Fruit fly (Drosophila melanogaster): ENCODE measurements around the gene TwdlL.

Gene TwdlL

DNA sequence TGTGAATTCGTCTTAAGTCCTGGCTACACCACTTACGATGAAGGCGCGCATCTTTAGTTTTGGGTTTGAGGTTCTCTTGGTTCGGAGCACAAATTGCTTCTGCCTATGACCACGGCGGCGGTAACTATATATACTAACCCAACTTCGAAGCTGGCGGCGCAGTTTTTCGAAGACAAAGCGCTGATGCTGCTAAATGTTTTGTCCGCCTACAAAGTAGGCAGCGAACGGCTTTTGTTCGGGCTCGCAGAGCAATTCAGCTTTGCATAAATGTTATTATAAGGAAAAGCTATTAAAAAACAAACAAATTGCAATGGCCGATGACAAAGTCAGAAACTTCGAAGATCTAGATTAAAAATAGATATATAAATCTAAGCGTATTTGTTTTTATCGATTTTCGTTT, at the start of gene TwdlL:
Gene TwdlL (minus strand): TSS at position 101 of the 400 bp plus-strand sequence.
- TF ChIP-seq dsf (GFP tag; optimal IDR thresholded peaks at IDR 0.05; ENCODE audit: borderline replicate concordance) (no peak), Hr83 (GFP tag; optimal IDR thresholded peaks at IDR 0.05; ENCODE audit: poor library complexity, severe bottlenecking) (no peak), dl (GFP tag; optimal IDR thresholded peaks at IDR 0.05; ENCODE audit: insufficient read depth in 1 of 2, partially characterized antibody in 2 of 2) (no peak), psq (GFP tag; optimal IDR thresholded peaks at IDR 0.05) (no peak), Dfd (GFP tag; optimal IDR thresholded peaks at IDR 0.05) (no peak), tai (GFP tag; optimal IDR thresholded peaks at IDR 0.05) (no peak), rgr (GFP tag; optimal IDR thresholded peaks at IDR 0.05) (no peak), br (GFP tag; optimal IDR thresholded peaks at IDR 0.05) (no peak), Dif (GFP tag; optimal IDR thresholded peaks at IDR 0.05; ENCODE audit: partially characterized antibody) (no peak), dmrt93B (GFP tag; optimal IDR thresholded peaks at IDR 0.05) (no peak), brk (GFP tag; optimal IDR thresholded peaks at IDR 0.05) (no peak), woc (GFP tag; optimal IDR thresholded peaks at IDR 0.05) (no peak), Sp1 (GFP tag; optimal IDR thresholded peaks at IDR 0.05) (no peak)

DNA sequence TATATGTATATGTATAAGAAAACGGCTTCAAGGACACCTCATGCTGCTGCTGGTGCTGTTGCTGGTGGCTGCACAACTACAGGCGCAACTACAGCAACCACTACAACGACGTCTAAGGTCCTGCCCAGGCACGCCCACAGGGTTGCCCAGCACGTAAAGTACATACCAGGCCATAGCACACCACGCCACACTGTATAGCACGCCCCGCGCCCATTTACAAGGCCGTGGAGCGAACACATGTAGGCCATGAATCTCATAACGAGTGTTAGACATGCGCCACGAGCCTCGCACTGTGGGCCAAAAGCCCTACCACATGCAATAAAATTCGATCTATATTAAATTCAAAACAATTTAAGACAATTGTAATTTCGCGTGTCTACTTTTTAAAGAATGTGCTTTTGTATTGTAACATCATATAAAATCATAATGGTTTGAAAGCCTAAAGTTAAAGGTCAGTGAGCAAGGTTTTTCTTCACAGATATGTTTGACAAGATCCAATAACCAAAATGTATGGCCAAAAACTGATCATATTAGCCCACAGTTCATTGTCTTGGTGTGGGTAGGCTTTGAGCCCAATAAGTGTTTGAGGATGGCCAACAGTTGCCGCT, 46.2 kb upstream of the TwdlL start:
- TF ChIP-seq brk (GFP tag; optimal IDR thresholded peaks at IDR 0.05) (no peak), Dif (GFP tag; optimal IDR thresholded peaks at IDR 0.05; ENCODE audit: partially characterized antibody) (no peak), CG32264 (GFP tag; optimal IDR thresholded peaks at IDR 0.05) (no peak), CG9705 (GFP tag; optimal IDR thresholded peaks at IDR 0.05) (no peak), dmrt93B (GFP tag; optimal IDR thresholded peaks at IDR 0.05) (no peak)

DNA sequence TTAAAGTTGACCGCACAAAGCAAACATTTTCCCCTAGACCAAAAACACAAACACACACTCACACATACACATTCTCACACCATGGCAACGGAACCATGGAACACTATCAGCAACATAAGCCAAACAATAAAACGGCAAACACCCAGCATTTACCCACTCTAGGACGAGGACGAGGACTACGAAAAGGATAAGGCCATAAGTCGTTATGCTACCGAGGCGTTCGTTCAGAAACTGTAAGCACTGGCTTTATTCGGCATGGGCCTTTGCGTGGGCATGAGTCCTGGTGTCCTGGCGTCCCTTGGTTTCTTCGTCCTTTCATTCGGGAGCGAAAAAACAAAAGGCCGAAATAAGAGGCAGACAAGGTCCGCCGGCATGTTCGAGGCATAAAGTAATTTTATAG, 44.8 kb upstream of the TwdlL start:
- TF ChIP-seq psq (GFP tag; optimal IDR thresholded peaks at IDR 0.05), result no peak
- TF ChIP-seq ey (GFP tag; optimal IDR thresholded peaks at IDR 0.05), result no peak

DNA sequence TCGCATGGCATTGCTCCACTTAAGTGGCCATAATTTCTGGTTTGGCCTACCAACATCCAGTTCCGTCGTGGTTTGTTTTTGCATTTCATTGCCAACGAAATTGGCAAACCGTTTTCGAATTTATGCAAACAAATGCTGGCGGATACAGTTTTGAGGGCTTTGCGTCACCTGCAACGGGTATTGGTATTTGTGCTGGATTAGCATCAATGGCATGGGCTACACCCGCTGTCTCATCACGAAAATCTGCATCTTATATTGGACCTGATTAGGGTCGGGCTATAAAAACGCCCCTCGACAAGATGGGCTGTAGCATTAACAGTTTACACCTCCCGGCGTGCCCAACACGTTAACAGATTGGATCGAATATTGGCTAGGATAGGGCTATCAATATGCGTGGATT, 30.7 kb upstream of the TwdlL start, which contains the start of gene Tb:
Gene Tb (plus strand): TSS at position 301 of the 400 bp plus-strand sequence.
- TF ChIP-seq tai (GFP tag; optimal IDR thresholded peaks at IDR 0.05) (no peak), psq (GFP tag; optimal IDR thresholded peaks at IDR 0.05) (no peak), woc (GFP tag; optimal IDR thresholded peaks at IDR 0.05) (no peak), foxo (GFP tag; optimal IDR thresholded peaks at IDR 0.05) (no peak), rgr (GFP tag; optimal IDR thresholded peaks at IDR 0.05) (no peak)

DNA sequence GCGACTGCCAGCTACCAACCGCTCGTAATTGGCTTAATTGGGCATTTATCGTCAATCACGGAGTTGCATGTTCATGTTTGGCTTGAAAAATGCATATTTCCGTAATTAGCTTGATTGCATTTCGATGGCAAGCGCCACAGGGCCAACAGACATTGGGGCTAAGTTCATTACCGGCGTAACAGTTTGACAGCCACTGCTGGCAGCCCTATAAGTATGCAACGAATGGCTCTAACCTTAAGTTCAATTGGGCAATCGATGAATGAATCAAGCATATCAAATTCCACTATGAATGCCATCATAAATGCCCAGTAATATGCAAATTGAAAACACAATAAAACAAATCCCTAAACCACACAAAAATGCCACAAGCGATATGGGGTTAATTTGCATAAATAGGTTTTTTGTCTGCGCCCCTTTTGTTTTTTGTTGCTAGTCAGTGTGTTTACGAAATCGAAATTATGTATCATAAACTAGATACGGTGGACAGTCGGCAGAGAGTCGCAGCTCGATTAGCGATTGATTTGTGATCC, 30.0 kb upstream of the TwdlL start:
- TF ChIP-seq CG9705 (GFP tag; optimal IDR thresholded peaks at IDR 0.05) (no peak), Myc (optimal IDR thresholded peaks at IDR 0.05) (peak; percentile 44)

DNA sequence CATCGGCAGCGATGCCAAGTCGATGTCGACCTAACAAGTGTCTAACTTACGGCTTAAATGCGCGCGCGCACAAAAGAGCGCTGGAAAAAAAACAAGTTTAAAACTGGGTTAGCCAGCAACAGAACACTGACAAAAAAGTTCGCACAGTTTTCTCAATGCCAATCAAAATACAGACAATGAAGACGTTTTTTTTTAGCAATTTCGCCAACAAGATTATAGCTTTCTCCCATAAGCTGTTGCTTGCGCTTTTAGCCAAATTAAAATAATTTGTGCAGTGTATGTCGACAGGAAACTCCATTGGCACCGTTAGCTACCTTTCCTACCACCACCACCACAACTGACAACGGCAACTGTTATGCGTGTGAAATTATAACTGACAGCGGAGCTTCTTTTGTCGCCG, 29.1 kb upstream of the TwdlL start:
- TF ChIP-seq Mio (GFP tag; optimal IDR thresholded peaks at IDR 0.05) (no peak), CG32264 (GFP tag; optimal IDR thresholded peaks at IDR 0.05) (no peak), Jra (GFP tag; optimal IDR thresholded peaks at IDR 0.05) (no peak), Hr83 (GFP tag; optimal IDR thresholded peaks at IDR 0.05; ENCODE audit: poor library complexity, severe bottlenecking) (no peak), Hr78 (GFP tag; optimal IDR thresholded peaks at IDR 0.05) (no peak), foxo (GFP tag; optimal IDR thresholded peaks at IDR 0.05) (peak in 1 of 2 experiments; percentile 12), brk (GFP tag; optimal IDR thresholded peaks at IDR 0.05) (no peak), CG9705 (GFP tag; optimal IDR thresholded peaks at IDR 0.05) (no peak), sv (GFP tag; optimal IDR thresholded peaks at IDR 0.05) (peak; percentile 26), dmrt93B (GFP tag; optimal IDR thresholded peaks at IDR 0.05) (no peak)

DNA sequence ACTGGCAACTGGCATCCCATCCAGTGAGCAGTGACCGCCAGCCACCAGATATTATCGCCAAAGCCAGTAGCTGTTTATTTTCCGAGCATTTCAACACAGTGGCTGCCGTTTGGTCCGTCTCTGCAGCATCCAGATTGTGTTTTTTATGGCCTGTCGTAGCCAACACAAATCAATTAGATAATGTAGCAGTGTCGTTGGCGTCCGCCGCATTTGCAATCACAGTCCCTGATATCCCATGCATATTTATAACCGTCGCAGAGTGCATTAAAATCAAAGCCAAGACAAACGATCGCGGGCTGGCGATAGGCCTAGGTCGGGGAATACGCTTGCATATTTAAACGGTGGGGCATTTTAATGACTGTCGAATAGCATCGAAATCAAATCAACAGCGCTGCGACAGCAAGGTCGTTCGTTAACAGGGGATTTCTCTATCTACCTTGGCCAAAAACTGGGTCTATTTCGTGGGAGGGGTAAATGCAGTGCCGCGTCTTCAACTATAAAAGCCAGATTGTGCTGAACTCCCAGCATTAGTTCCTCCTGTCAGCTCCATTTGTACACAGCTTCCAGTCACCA, 14.1 kb upstream of the TwdlL start, which contains the start of gene TwdlD:
Gene TwdlD (plus strand): TSS at position 523 of the 573 bp plus-strand sequence.
- TF ChIP-seq foxo (GFP tag; optimal IDR thresholded peaks at IDR 0.05) (no peak), N (GFP tag; optimal IDR thresholded peaks at IDR 0.05) (no peak), usp (GFP tag; optimal IDR thresholded peaks at IDR 0.05) (no peak), fru (GFP tag; optimal IDR thresholded peaks at IDR 0.05) (no peak), CG32264 (GFP tag; optimal IDR thresholded peaks at IDR 0.05) (no peak), Rel (GFP tag; optimal IDR thresholded peaks at IDR 0.05) (no peak), Rel (tag; optimal IDR thresholded peaks at IDR 0.05) (no peak), ey (GFP tag; optimal IDR thresholded peaks at IDR 0.05) (no peak)
